Worm (Caenorhabditis elegans): Measurements from ENCODE around the gene C24H12.1.

The C24H12.1 gene

DNA sequence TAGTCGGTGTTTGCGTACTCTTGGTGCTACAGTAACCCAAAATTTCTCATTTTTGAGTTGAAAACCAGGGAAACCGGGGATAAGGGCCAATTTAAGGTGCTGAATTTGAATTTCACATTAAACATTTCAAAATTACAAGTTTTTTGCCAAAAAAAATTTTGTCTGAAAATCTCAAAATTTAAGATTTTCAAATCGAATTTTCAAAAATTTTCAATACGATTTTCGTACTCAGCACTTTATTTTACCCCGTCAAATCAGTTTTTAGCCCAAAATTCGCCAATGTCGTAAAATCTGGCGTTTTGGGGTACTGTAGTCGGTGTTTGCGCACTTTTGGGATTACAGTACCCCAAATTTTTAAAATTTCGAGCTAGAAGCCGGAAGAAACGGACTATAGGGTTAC lies 19.6 kb downstream of the C24H12.1 start, which contains the start of gene W10D9.3:
Gene W10D9.3 (minus strand): TSS at position 101 of the 400 bp plus-strand sequence.
- TF ChIP-seq nhr-12 (tag; optimal IDR thresholded peaks at IDR 0.05): no peak
- TF ChIP-seq ceh-28 (tag; optimal IDR thresholded peaks at IDR 0.05): no peak

DNA sequence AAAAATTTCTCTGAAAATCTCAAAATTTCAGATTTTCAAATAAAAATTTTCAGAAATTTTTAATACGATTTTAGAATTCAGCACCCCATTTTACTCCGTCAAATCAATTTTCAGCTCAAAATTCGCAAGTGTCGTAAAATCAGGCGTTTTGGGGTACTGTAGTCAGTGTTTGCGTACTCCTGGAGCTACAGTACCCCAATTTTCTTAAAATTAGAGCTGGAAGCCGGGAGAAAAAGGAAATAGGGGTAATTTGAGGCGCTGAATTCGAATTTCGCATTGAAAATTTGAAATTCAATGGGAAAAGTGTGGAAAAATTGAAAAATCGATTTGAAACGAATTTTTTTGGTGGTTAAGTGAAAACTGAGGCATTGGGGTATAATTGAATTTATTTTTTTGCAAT lies 20.1 kb downstream of the C24H12.1 start:
- no peak for TF ChIP-seq R02D3.7 (tag; optimal IDR thresholded peaks at IDR 0.05)
- no peak for TF ChIP-seq nfya-1 (tag; optimal IDR thresholded peaks at IDR 0.05; ENCODE audit: insufficient read depth)
- no peak for TF ChIP-seq sea-2 (GFP tag; optimal IDR thresholded peaks at IDR 0.05)
- TF ChIP-seq ama-1 (optimal IDR thresholded peaks at IDR 0.05): no peak
- no peak for TF ChIP-seq nhr-76 (tag; optimal IDR thresholded peaks at IDR 0.05)
- no peak for TF ChIP-seq skn-1 (tag; optimal IDR thresholded peaks at IDR 0.05)
- TF ChIP-seq elt-3 (tag; optimal IDR thresholded peaks at IDR 0.05): no peak
- TF ChIP-seq nhr-43 (tag; optimal IDR thresholded peaks at IDR 0.05; ENCODE audit: poor library complexity, severe bottlenecking): no peak
- no peak for TF ChIP-seq tbx-2 (tag; optimal IDR thresholded peaks at IDR 0.05)
- TF ChIP-seq nhr-67 (tag; optimal IDR thresholded peaks at IDR 0.05): no peak
- TF ChIP-seq nhr-23 (tag; optimal IDR thresholded peaks at IDR 0.05): no peak
- no peak for TF ChIP-seq elt-2 (tag; optimal IDR thresholded peaks at IDR 0.05)
- TF ChIP-seq mdl-1 (tag; optimal IDR thresholded peaks at IDR 0.05): no peak
- TF ChIP-seq pha-4 (tag; optimal IDR thresholded peaks at IDR 0.05): no peak
- TF ChIP-seq egl-27 (tag; optimal IDR thresholded peaks at IDR 0.05): no peak
- no peak for TF ChIP-seq lsy-12 (tag; optimal IDR thresholded peaks at IDR 0.05)
- no peak for TF ChIP-seq snpc-4 (tag; optimal IDR thresholded peaks at IDR 0.05)
- TF ChIP-seq unc-62 (GFP tag; optimal IDR thresholded peaks at IDR 0.05): no peak

DNA sequence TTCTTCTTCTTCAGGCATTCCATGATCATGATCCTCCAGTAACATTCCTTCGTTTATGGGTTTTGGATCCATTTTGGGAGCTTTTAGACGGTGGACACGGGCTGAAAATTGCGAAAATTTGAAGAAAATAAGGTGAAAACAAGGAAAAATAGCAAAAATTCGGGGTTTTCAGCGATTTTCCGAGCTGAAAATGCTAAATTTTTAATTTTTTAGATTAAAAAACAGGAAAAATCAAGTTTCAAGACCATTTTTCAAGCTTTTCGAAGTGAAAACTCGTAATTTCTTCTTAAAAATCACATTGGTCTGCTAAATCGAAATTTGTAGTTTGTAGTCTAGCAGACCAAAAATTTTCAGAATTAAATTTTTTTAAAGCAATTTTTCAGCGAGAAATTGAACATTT lies 26.1 kb downstream of the C24H12.1 start, which contains the start of gene nfyb-1:
Gene nfyb-1 (minus strand): TSS at position 101 of the 400 bp plus-strand sequence.
- TF ChIP-seq unc-62 (GFP tag; optimal IDR thresholded peaks at IDR 0.05) (no peak), nfya-1 (tag; optimal IDR thresholded peaks at IDR 0.05; ENCODE audit: insufficient read depth) (no peak), nhr-237 (tag; optimal IDR thresholded peaks at IDR 0.05) (no peak), nhr-43 (tag; optimal IDR thresholded peaks at IDR 0.05; ENCODE audit: poor library complexity, severe bottlenecking) (no peak), nhr-28 (tag; optimal IDR thresholded peaks at IDR 0.05) (no peak), sea-2 (GFP tag; optimal IDR thresholded peaks at IDR 0.05) (no peak), egl-5 (tag; optimal IDR thresholded peaks at IDR 0.05) (no peak), eor-1 (tag; optimal IDR thresholded peaks at IDR 0.05) (no peak), zag-1 (tag; optimal IDR thresholded peaks at IDR 0.05) (no peak), nhr-25 (tag; optimal IDR thresholded peaks at IDR 0.05) (no peak), ama-1 (optimal IDR thresholded peaks at IDR 0.05) (no peak), elt-3 (tag; optimal IDR thresholded peaks at IDR 0.05) (no peak), daf-12 (tag; optimal IDR thresholded peaks at IDR 0.05) (no peak), mml-1 (tag; optimal IDR thresholded peaks at IDR 0.05) (no peak), unc-39 (tag; optimal IDR thresholded peaks at IDR 0.05) (no peak)

DNA sequence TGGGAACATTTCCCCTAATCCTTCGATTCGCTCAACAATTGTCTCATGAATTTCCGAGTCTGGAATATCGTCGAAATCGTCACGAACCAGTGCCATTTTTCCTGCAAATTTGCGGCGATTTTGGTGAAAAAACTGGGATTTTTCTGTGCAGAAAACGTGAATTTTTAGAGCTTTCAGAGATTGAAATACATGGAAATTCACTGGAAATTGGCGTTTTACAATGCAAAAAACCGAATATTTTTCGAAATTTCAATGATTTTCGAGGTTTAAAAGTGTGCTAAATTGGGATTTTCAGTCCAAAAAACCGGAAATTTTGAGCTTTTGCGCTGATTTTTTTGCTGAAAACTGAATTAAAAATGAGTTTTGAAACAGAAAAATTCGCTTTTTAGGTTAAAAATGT lies 29.2 kb downstream of the C24H12.1 start, which contains the start of gene tomm-22:
Gene tomm-22 (minus strand): TSS at position 101 of the 400 bp plus-strand sequence.
- TF ChIP-seq pqm-1 (tag; optimal IDR thresholded peaks at IDR 0.05): no peak
- no peak for TF ChIP-seq fkh-10 (GFP tag; optimal IDR thresholded peaks at IDR 0.05)
- no peak for TF ChIP-seq lsy-12 (tag; optimal IDR thresholded peaks at IDR 0.05)
- TF ChIP-seq ceh-9 (tag; optimal IDR thresholded peaks at IDR 0.05): no peak
- no peak for TF ChIP-seq hmg-11 (tag; optimal IDR thresholded peaks at IDR 0.05)
- TF ChIP-seq egl-5 (tag; optimal IDR thresholded peaks at IDR 0.05): no peak
- TF ChIP-seq tbx-2 (tag; optimal IDR thresholded peaks at IDR 0.05): no peak
- no peak for TF ChIP-seq eor-1 (tag; optimal IDR thresholded peaks at IDR 0.05)
- TF ChIP-seq nhr-23 (tag; optimal IDR thresholded peaks at IDR 0.05): no peak
- no peak for TF ChIP-seq nhr-11 (tag; optimal IDR thresholded peaks at IDR 0.05)
- no peak for TF ChIP-seq nhr-76 (tag; optimal IDR thresholded peaks at IDR 0.05)
- TF ChIP-seq R02D3.7 (tag; optimal IDR thresholded peaks at IDR 0.05): no peak
- no peak for TF ChIP-seq unc-62 (GFP tag; optimal IDR thresholded peaks at IDR 0.05)
- no peak for TF ChIP-seq nhr-12 (tag; optimal IDR thresholded peaks at IDR 0.05)

DNA sequence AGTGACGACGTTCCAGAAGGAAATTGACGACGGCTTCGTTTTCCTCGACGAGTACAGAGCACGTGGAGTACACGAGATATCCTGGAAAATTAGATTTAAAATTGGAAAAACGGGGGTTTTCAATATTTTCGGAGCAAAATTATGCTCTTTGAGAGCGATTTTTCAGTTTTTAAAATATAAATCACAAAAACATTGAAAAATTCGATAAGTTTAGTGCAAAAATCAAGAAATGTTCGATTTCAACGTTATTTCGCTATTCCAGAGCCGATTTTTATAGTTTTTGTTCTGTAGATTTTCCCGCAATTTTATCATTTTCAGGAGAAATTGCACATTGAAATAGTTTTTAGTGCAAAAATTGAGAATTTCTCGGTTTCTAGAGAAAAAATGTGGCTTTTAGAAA lies 32.0 kb downstream of the C24H12.1 start, which contains the start of gene W07E6.5:
Gene W07E6.5 (plus strand): TSS at position 301 of the 400 bp plus-strand sequence.
- TF ChIP-seq ztf-11 (tag; optimal IDR thresholded peaks at IDR 0.05): no peak
- TF ChIP-seq sea-2 (GFP tag; optimal IDR thresholded peaks at IDR 0.05): no peak
- TF ChIP-seq jun-1 (tag; optimal IDR thresholded peaks at IDR 0.05): no peak
- no peak for TF ChIP-seq fkh-10 (GFP tag; optimal IDR thresholded peaks at IDR 0.05)
- TF ChIP-seq nhr-12 (tag; optimal IDR thresholded peaks at IDR 0.05): no peak
- no peak for TF ChIP-seq ceh-9 (tag; optimal IDR thresholded peaks at IDR 0.05)
- no peak for TF ChIP-seq skn-1 (tag; optimal IDR thresholded peaks at IDR 0.05)
